Worm (Caenorhabditis elegans) whole organism, early embryonic: ENCODE results near the gene srlf-35.

ENCODE experiments used
- B0310.2 ChIP-seq: sonication (generic microtip); optimal IDR thresholded peaks from 2 replicates; lab custom pipeline; 2016; ENCODE audit warnings: mild to moderate bottlenecking, missing genetic modification characterization, missing compliant biosample characterization
- F13C5.2 ChIP-seq: sonication (generic microtip); optimal IDR thresholded peaks from 2 replicates; lab custom pipeline; 2017; ENCODE audit warnings: mild to moderate bottlenecking, missing genetic modification characterization, inconsistent platforms, missing compliant biosample characterization
- aly-1 ChIP-seq: sonication (generic microtip); optimal IDR thresholded peaks from 2 replicates; lab custom pipeline; 2016; ENCODE audit warnings: missing genetic modification characterization, missing compliant biosample characterization
- ama-1 ChIP-seq: fragments of 150-350 bp; optimal IDR thresholded peaks from 2 replicates; lab custom pipeline; 2014
- ets-7 ChIP-seq: sonication (generic microtip); optimal IDR thresholded peaks from 2 replicates; lab custom pipeline; 2016; ENCODE audit warnings: missing genotype, missing genetic modification characterization, missing compliant biosample characterization
- flt-1 ChIP-seq: fragments of 200-800 bp; sonication (Bioruptor generic); IDR thresholded peaks from 2 replicates; pipeline ENCODE4 v1.3.6; 2022; ENCODE audit warnings: missing genetic modification characterization, missing compliant biosample characterization
- hmbx-1 ChIP-seq: sonication (generic microtip); optimal IDR thresholded peaks from 2 replicates; lab custom pipeline; 2016; ENCODE audit warnings: mild to moderate bottlenecking, missing genetic modification characterization, missing compliant biosample characterization
- hmg-4 ChIP-seq: fragments of 200-800 bp; sonication (Bioruptor generic); optimal IDR thresholded peaks from 2 replicates; lab custom pipeline; 2018; ENCODE audit warnings: mild to moderate bottlenecking, missing genetic modification characterization, missing compliant biosample characterization
- pes-1 ChIP-seq: fragments of 200-800 bp; sonication (Bioruptor generic); IDR thresholded peaks from 2 replicates; pipeline ENCODE4 v1.3.6; 2022; ENCODE audit warnings: missing genetic modification reagents, missing genetic modification characterization, missing compliant biosample characterization
- sea-1 ChIP-seq: fragments of 200-800 bp; sonication (Bioruptor generic); conservative IDR thresholded peaks from 2 replicates; pipeline ENCODE4 v1.3.6; 2022; ENCODE audit warnings: missing genetic modification characterization, missing compliant biosample characterization
- tra-4 ChIP-seq: sonication (generic microtip); optimal IDR thresholded peaks from 2 replicates; lab custom pipeline; 2017; ENCODE audit warnings: missing genetic modification characterization, missing compliant biosample characterization

- no peak for TF ChIP-seq sea-1
- TF ChIP-seq ets-7 = no peak
- TF ChIP-seq flt-1 (GFP tag; lab: Robert Waterston, UW) = no peak
- TF ChIP-seq tra-4 (tag; lab: Kevin White, UChicago) = no peak
- TF ChIP-seq ama-1 = no peak
- no peak for TF ChIP-seq hmg-4 (GFP tag; lab: Kevin White, UChicago)
- no peak for TF ChIP-seq hmbx-1 (tag; lab: Kevin White, UChicago)
- no peak for TF ChIP-seq F13C5.2 (tag; lab: Kevin White, UChicago)
- no peak for TF ChIP-seq pes-1 (GFP tag; lab: Robert Waterston, UW)
- TF ChIP-seq B0310.2 (tag; lab: Kevin White, UChicago) = no peak
- no peak for TF ChIP-seq aly-1 (tag; lab: Kevin White, UChicago)
Measured at ce11 chrV:489320-489719, 14.5 kb upstream of the srlf-35 start, which contains the start of gene nhr-106.
